Fruit fly (Drosophila melanogaster): ENCODE results near the gene SCAR.

DNA sequence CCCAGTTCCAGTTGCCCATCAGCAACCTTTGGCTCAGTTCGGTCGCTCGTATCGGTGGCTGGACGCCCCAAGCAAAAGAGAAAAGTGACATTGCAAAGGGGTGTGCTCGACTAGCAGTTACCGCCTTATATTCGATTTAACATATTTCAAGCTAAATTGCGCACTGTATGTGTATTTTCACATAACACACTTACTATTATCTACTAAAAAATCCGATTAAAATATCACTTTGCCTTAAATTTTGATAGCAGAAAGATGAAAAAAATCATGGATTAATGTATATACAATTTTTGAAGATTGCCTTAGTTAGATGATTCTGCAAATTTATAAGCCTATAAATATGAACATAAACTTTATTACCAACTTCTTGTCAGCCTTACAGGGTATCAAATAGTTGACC, 45.0 kb downstream of the SCAR start:
- TF ChIP-seq ttk (optimal IDR thresholded peaks at IDR 0.05), result no peak
- no peak for TF ChIP-seq h (optimal IDR thresholded peaks at IDR 0.05)

Data from Kc167 (cell line).